Worm (Caenorhabditis elegans) whole organism, L4 larva: Measurements from ENCODE around the gene F15A4.2.

Experiments used
- D1046.2 ChIP-seq: fragments of 200-800 bp; sonication (Bioruptor generic); IDR thresholded peaks from 2 replicates; pipeline ENCODE4 v1.3.6; 2022; ENCODE audit warnings: missing genetic modification characterization, missing compliant biosample characterization
- R02D3.7 ChIP-seq: fragments of 150-350 bp; sonication (generic microtip); optimal IDR thresholded peaks from 3 replicates; lab custom pipeline; 2014; ENCODE audit warnings: missing biosample characterization, missing genetic modification characterization
- T26A8.4 ChIP-seq: fragments of 200-800 bp; sonication (Bioruptor generic); IDR thresholded peaks from 2 replicates; pipeline ENCODE4 v1.3.6; 2022; ENCODE audit warnings: missing genetic modification characterization, missing compliant biosample characterization
- Y48G9A.11 ChIP-seq: fragments of 200-800 bp; sonication (Bioruptor generic); IDR thresholded peaks from 2 replicates; pipeline ENCODE4 v1.3.6; 2022; ENCODE audit warnings: missing genetic modification reagents, missing genetic modification characterization, missing compliant biosample characterization
- Y75B8A.6 ChIP-seq: fragments of 200-800 bp; sonication (Bioruptor generic); IDR thresholded peaks from 2 replicates; pipeline ENCODE4 v1.3.6; 2022; ENCODE audit warnings: missing genetic modification reagents, missing genetic modification characterization, missing compliant biosample characterization
- aha-1 ChIP-seq: fragments of 150-350 bp; peaks from one replicate; lab custom pipeline; 2014; ENCODE audit warnings: missing biosample characterization, missing genetic modification characterization
- ceh-32 ChIP-seq: sonication (generic microtip); optimal IDR thresholded peaks from 2 replicates; lab custom pipeline; 2016; ENCODE audit warnings: mild to moderate bottlenecking, missing genetic modification characterization, missing compliant biosample characterization; ENCODE audit not compliant: poor library complexity
- ctbp-1 ChIP-seq: fragments of 200-800 bp; sonication (Bioruptor generic); IDR thresholded peaks from 2 replicates; pipeline ENCODE4 v1.3.6; 2022; ENCODE audit warnings: missing genetic modification reagents, missing genetic modification characterization, missing compliant biosample characterization
- daf-16 ChIP-seq, 3 experiments: sonication (generic microtip); optimal IDR thresholded peaks; 2 replicates each; lab custom pipeline; 2016 to 2017; ENCODE audit warnings: missing genetic modification characterization in 3 of 3, missing genetic modification reagents in 3 of 3, mild to moderate bottlenecking in 2 of 3, missing compliant biosample characterization in 2 of 3, missing biosample characterization in 1 of 3, moderate library complexity in 1 of 3
- dpl-1 ChIP-seq: fragments of 150-350 bp; optimal IDR thresholded peaks from 2 replicates; lab custom pipeline; 2014; ENCODE audit warnings: missing biosample characterization, missing genetic modification reagents, missing genetic modification characterization
- duxl-1 ChIP-seq: sonication (generic microtip); optimal IDR thresholded peaks from 2 replicates; lab custom pipeline; 2016; ENCODE audit warnings: mild to moderate bottlenecking, missing genetic modification characterization, moderate library complexity, missing compliant biosample characterization; ENCODE audit not compliant: poor library complexity
- dve-1 ChIP-seq: sonication (generic microtip); optimal IDR thresholded peaks from 2 replicates; lab custom pipeline; 2017; ENCODE audit warnings: antibody characterized with exemption, mild to moderate bottlenecking, missing genetic modification characterization, missing compliant biosample characterization; ENCODE audit not compliant: insufficient read depth
- egl-27 ChIP-seq: sonication (generic microtip); optimal IDR thresholded peaks from 3 replicates; lab custom pipeline; 2017; ENCODE audit warnings: missing biosample characterization, missing genetic modification reagents, missing genetic modification characterization
- fkh-10 ChIP-seq: fragments of 150-350 bp; optimal IDR thresholded peaks from 2 replicates; lab custom pipeline; 2014; ENCODE audit warnings: missing biosample characterization, missing genetic modification reagents, missing genetic modification characterization
- gei-8 ChIP-seq: fragments of 200-800 bp; sonication (Bioruptor generic); optimal IDR thresholded peaks from 2 replicates; lab custom pipeline; 2018; ENCODE audit warnings: mild to moderate bottlenecking, missing genetic modification characterization, missing compliant biosample characterization
- hif-1 ChIP-seq, 2 experiments: sonication (generic microtip); optimal IDR thresholded peaks; 2 replicates each; lab custom pipeline; 2016 to 2017; ENCODE audit warnings: missing compliant biosample characterization in 2 of 2, missing genetic modification characterization in 2 of 2, missing genetic modification reagents in 2 of 2, missing genotype in 2 of 2, mild to moderate bottlenecking in 1 of 2
- lin-15B ChIP-seq: fragments of 150-350 bp; sonication (generic microtip); optimal IDR thresholded peaks from 3 replicates; lab custom pipeline; 2014; ENCODE audit warnings: missing biosample characterization, missing genetic modification characterization
- lin-29 ChIP-seq: fragments of 200-800 bp; sonication (Bioruptor generic); IDR thresholded peaks from 2 replicates; pipeline ENCODE4 v1.3.6; 2022; ENCODE audit warnings: missing genetic modification reagents, missing genetic modification characterization, missing compliant biosample characterization
- mep-1 ChIP-seq: fragments of 150-350 bp; sonication (generic microtip); optimal IDR thresholded peaks from 3 replicates; lab custom pipeline; 2014; ENCODE audit warnings: missing biosample characterization, missing genetic modification characterization
- mxl-3 ChIP-seq: fragments of 200-800 bp; sonication (Bioruptor generic); optimal IDR thresholded peaks from 2 replicates; lab custom pipeline; 2018; ENCODE audit warnings: mild to moderate bottlenecking, missing genetic modification characterization, missing compliant biosample characterization
- nhr-41 ChIP-seq: fragments of 200-800 bp; sonication (Bioruptor generic); IDR thresholded peaks from 2 replicates; pipeline ENCODE4 v1.3.6; 2022; ENCODE audit warnings: missing genetic modification reagents, missing genetic modification characterization, missing compliant biosample characterization
- pha-4 ChIP-seq, 2 experiments: fragments of 150-350 bp in 1 of 2; fragments of 200-800 bp in 1 of 2; sonication (Bioruptor generic) in 1 of 2; IDR thresholded peaks in 1 of 2; optimal IDR thresholded peaks in 1 of 2; 2 replicates each; pipeline versions ENCODE4 v1.3.6 to Lab custom; 2014 to 2022; ENCODE audit warnings: missing genetic modification characterization in 2 of 2, missing genetic modification reagents in 2 of 2, missing biosample characterization in 1 of 2, missing compliant biosample characterization in 1 of 2
- saeg-2 ChIP-seq: fragments of 200-800 bp; sonication (Bioruptor generic); IDR thresholded peaks from 2 replicates; pipeline ENCODE4 v1.3.6; 2022; ENCODE audit warnings: missing genetic modification reagents, missing genetic modification characterization, missing compliant biosample characterization
- set-16 ChIP-seq: fragments of 200-800 bp; sonication (Bioruptor generic); IDR thresholded peaks from 2 replicates; pipeline ENCODE4 v1.3.6; 2022; ENCODE audit warnings: missing genetic modification reagents, missing genetic modification characterization, missing compliant biosample characterization
- snpc-1.2 ChIP-seq: fragments of 200-800 bp; sonication (Bioruptor generic); IDR thresholded peaks from 2 replicates; pipeline ENCODE4 v1.3.6; 2022; ENCODE audit warnings: missing genetic modification reagents, missing genetic modification characterization, missing compliant biosample characterization
- spr-3 ChIP-seq: fragments of 200-800 bp; sonication (Bioruptor generic); optimal IDR thresholded peaks from 2 replicates; lab custom pipeline; 2018; ENCODE audit warnings: mild to moderate bottlenecking, missing genetic modification characterization, missing compliant biosample characterization
- unc-62 ChIP-seq, 3 experiments: fragments of 150-350 bp in 1 of 3; sonication (generic microtip); optimal IDR thresholded peaks in 2 of 3; peaks in 1 of 3; 1 replicate in 1 of 3; 2 replicates in 2 of 3; lab custom pipeline; 2014 to 2017; ENCODE audit warnings: missing biosample characterization in 3 of 3, missing genetic modification characterization in 3 of 3, missing genetic modification reagents in 3 of 3, missing genotype in 1 of 3
- zfp-2 ChIP-seq: sonication (generic microtip); optimal IDR thresholded peaks from 2 replicates; lab custom pipeline; 2016; ENCODE audit warnings: mild to moderate bottlenecking, missing genetic modification characterization, missing compliant biosample characterization
- zip-11 ChIP-seq: fragments of 200-800 bp; sonication (Bioruptor generic); IDR thresholded peaks from 2 replicates; pipeline ENCODE4 v1.3.6; 2022; ENCODE audit warnings: missing genetic modification characterization, missing compliant biosample characterization

The F15A4.2 gene

ce11 chrII:12485060-12485459, 22.7 kb downstream of the F15A4.2 start, which contains the start of gene F15A4.10:
F15A4.10 (minus strand) TSS chrII:12485160.
- TF ChIP-seq set-16 (GFP tag; lab: Robert Waterston, UW) (0 out of 2 replicates have a peak, but pooled peaks have one; percentile 0), zip-11 (no peak), lin-15B (tag; lab: Kevin White, UChicago) (no peak), D1046.2 (GFP tag; lab: Robert Waterston, UW) (no peak)

ce11 chrII:12488810-12489209, 26.5 kb downstream of the F15A4.2 start:
- TF ChIP-seq mxl-3 (GFP tag; lab: Kevin White, UChicago) (no peak), R02D3.7 (no peak), duxl-1 (tag; lab: Kevin White, UChicago) (no peak), nhr-41 (GFP tag; lab: Robert Waterston, UW) (no peak), dpl-1 (GFP tag; lab: Kevin White, UChicago) (no peak), Y48G9A.11 (GFP tag; lab: Robert Waterston, UW) (no peak), aha-1 (tag; lab: Kevin White, UChicago) (no peak), ctbp-1 (no peak), fkh-10 (no peak), mep-1 (tag; lab: Kevin White, UChicago) (no peak), spr-3 (GFP tag; lab: Kevin White, UChicago) (no peak), lin-29 (GFP tag; lab: Robert Waterston, UW) (no peak), T26A8.4 (no peak), Y75B8A.6 (GFP tag; lab: Robert Waterston, UW) (no peak), ceh-32 (tag; lab: Kevin White, UChicago) (no peak), unc-62 (GFP tag; optimal IDR thresholded peaks at IDR 0.05 in 1 of 2; lab: Kevin White, UChicago) (no peak), unc-62 (tag; optimal IDR thresholded peaks at IDR 0.05; lab: Kevin White, UChicago) (no peak), daf-16 (GFP tag; optimal IDR thresholded peaks at IDR 0.05; lab: Kevin White, UChicago) (no peak), daf-16 (tag; optimal IDR thresholded peaks at IDR 0.05; lab: Kevin White, UChicago) (no peak), pha-4 (GFP tag; IDR thresholded peaks at IDR 0.05; lab: Robert Waterston, UW) (no peak), pha-4 (tag; optimal IDR thresholded peaks at IDR 0.05; lab: Kevin White, UChicago) (no peak), egl-27 (tag; lab: Kevin White, UChicago) (no peak)

ce11 chrII:12489903-12490302, 27.6 kb downstream of the F15A4.2 start, which contains the start of gene T21B4.15:
T21B4.15 (plus strand) TSS chrII:12490203.
- no peak for TF ChIP-seq hif-1 (tag; optimal IDR thresholded peaks at IDR 0.05; lab: Kevin White, UChicago)
- TF ChIP-seq egl-27 (tag; lab: Kevin White, UChicago): no peak
- no peak for TF ChIP-seq gei-8

DNA sequence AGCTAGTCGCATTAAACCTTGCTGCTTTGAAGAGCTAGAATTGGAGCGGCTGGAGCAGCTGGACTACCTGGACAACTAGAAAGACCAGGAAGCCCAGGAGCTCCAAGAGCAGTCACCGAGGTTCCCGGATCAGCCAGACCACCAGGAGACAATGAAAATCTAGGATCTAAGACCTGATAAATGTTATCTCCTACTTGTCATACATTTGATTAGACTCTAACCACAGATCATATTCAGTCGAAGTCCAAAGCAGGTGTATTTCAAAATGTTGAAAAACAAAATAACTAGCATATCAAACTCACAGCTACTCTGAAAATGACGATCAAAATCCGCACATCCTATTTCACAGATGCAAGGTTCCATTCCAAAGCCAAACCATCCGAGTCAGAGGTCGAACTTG, 29.6 kb downstream of the F15A4.2 start, which contains the start of gene srz-6:
Gene srz-6, plus strand, starts transcription at position 301 of the 400 bp plus-strand sequence.
- no peak for TF ChIP-seq dve-1 (tag; lab: Kevin White, UChicago)
- TF ChIP-seq snpc-1.2 (GFP tag; lab: Robert Waterston, UW): no peak
- no peak for TF ChIP-seq zfp-2 (tag; lab: Kevin White, UChicago)

ce11 chrII:12494067-12494477, 31.7 kb downstream of the F15A4.2 start:
- no peak for TF ChIP-seq saeg-2 (GFP tag; lab: Robert Waterston, UW)
- 0 out of 2 replicates have a peak, but pooled peaks have one; percentile 49 for TF ChIP-seq pha-4 (GFP tag; IDR thresholded peaks at IDR 0.05; lab: Robert Waterston, UW)
- TF ChIP-seq pha-4 (tag; optimal IDR thresholded peaks at IDR 0.05; lab: Kevin White, UChicago): no peak
- TF ChIP-seq set-16 (GFP tag; lab: Robert Waterston, UW): peak; percentile 98
